Worm (Caenorhabditis elegans): ENCODE measurements around the gene dhhc-4.

DNA sequence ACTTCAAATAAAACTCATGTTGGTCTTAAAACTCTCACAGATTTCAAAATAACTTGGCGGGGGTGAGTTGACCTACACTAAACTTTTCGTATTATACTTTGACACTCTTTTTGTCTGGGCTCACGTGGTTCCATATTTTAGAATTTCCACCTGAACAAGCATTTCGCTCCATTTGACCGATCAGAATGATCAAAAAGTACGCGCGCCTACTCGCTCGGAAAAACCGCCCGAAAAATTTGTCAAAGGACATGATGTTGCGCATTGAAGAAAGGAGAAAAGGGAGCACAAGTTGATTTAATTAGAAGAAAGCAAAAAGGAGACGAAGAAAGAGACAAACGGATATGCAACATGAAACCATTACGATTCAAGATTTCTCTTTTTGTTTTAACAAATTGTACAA is 18.7 kb upstream of the dhhc-4 start:
- TF ChIP-seq med-1 (GFP tag; optimal IDR thresholded peaks at IDR 0.05; ENCODE audit: insufficient read depth) (no peak), klf-2 (GFP tag; conservative IDR thresholded peaks at IDR 0.05) (no peak)
